Fruit fly (Drosophila melanogaster) S2 (cell line): Measurements from ENCODE around the gene Cpsf6.

Experiments used
- CG8478 ChIP-seq: fragments of >200 bp; optimal IDR thresholded peaks from 2 replicates; lab custom pipeline; 2018
- CTCF ChIP-seq, 2 experiments: fragments of >200 bp; optimal IDR thresholded peaks; 2 replicates each; lab custom pipeline; 2018

- TF ChIP-seq CTCF (optimal IDR thresholded peaks at IDR 0.05; lab: Kevin White, UChicago) (no peak), CG8478 (no peak)
These were observed 29.9 kb upstream of the Cpsf6 start for dm6 chr3L:8345182-8345581.
